Fruit fly (Drosophila melanogaster) whole organism: ENCODE data around the gene Hip1.

Experiments
- CG8478 ChIP-seq: fragments of >200 bp; optimal IDR thresholded peaks from 2 replicates; lab custom pipeline; 2018; ENCODE audit warnings: inconsistent platforms
- pan ChIP-seq: fragments of >200 bp; optimal IDR thresholded peaks from 2 replicates; lab custom pipeline; 2017
- psq ChIP-seq: fragments of >200 bp; optimal IDR thresholded peaks from 2 replicates; lab custom pipeline; 2017
- usp ChIP-seq: fragments of >200 bp; optimal IDR thresholded peaks from 2 replicates; lab custom pipeline; 2017; ENCODE audit warnings: missing biosample characterization, missing genetic modification characterization, mixed read lengths

- TF ChIP-seq CG8478 (lab: Kevin White, UChicago), result no peak
- no peak for TF ChIP-seq psq (lab: Kevin White, UChicago)
- no peak for TF ChIP-seq pan (lab: Kevin White, UChicago)
- TF ChIP-seq usp (GFP tag; lab: Kevin White, UChicago), result no peak
Observed at dm6 chr3L:12725749-12726148, 47.6 kb downstream of the Hip1 start.
